Worm (Caenorhabditis elegans) whole organism, young adult: Measurements from ENCODE around the gene nsph-3.1.

Experiments used
- B0035.1 ChIP-seq: sonication (generic microtip); optimal IDR thresholded peaks from 2 replicates; lab custom pipeline; 2016; ENCODE audit warnings: missing genetic modification characterization, mild to moderate bottlenecking, missing compliant biosample characterization, missing genotype, missing genetic modification reagents
- C06A6.2 ChIP-seq: fragments of 200-800 bp; sonication (Bioruptor generic); conservative IDR thresholded peaks from 2 replicates; pipeline ENCODE4 v1.3.6; 2022; ENCODE audit warnings: missing genetic modification characterization, missing compliant biosample characterization
- F57A8.1 ChIP-seq: fragments of 200-800 bp; sonication (Bioruptor generic); optimal IDR thresholded peaks from 2 replicates; lab custom pipeline; 2018; ENCODE audit warnings: mild to moderate bottlenecking, missing genetic modification characterization, moderate library complexity, missing compliant biosample characterization
- F57C9.4 ChIP-seq: sonication (generic microtip); optimal IDR thresholded peaks from 2 replicates; lab custom pipeline; 2017; ENCODE audit warnings: mild to moderate bottlenecking, missing genetic modification characterization, missing compliant biosample characterization
- T07F8.4 ChIP-seq: sonication (generic microtip); optimal IDR thresholded peaks from 2 replicates; lab custom pipeline; 2016; ENCODE audit warnings: mild to moderate bottlenecking, missing genetic modification characterization, moderate library complexity, missing compliant biosample characterization
- T26A5.8 ChIP-seq: sonication (generic microtip); optimal IDR thresholded peaks from 2 replicates; lab custom pipeline; 2016; ENCODE audit warnings: missing genetic modification characterization, missing compliant biosample characterization
- Y53F4B.3 ChIP-seq: fragments of 200-800 bp; sonication (Bioruptor generic); IDR thresholded peaks from 2 replicates; pipeline ENCODE4 v1.3.6; 2022; ENCODE audit warnings: missing genetic modification reagents, missing genetic modification characterization, missing compliant biosample characterization
- ZK185.1 ChIP-seq: sonication (generic microtip); optimal IDR thresholded peaks from 2 replicates; lab custom pipeline; 2016; ENCODE audit warnings: mild to moderate bottlenecking, missing genetic modification characterization, missing compliant biosample characterization; ENCODE audit not compliant: poor library complexity, severe bottlenecking
- ama-1 ChIP-seq, 3 experiments: fragments of 150-350 bp in 1 of 3; sonication (generic microtip) in 2 of 3; optimal IDR thresholded peaks; 2 replicates each; lab custom pipeline; 2014 to 2018; ENCODE audit warnings: missing biosample characterization in 2 of 3, missing genetic modification characterization in 2 of 3, missing genetic modification reagents in 2 of 3
- athp-1 ChIP-seq: sonication (generic microtip); optimal IDR thresholded peaks from 2 replicates; lab custom pipeline; 2017; ENCODE audit warnings: mild to moderate bottlenecking, missing genetic modification characterization, missing compliant biosample characterization
- ceh-100 ChIP-seq: fragments of 200-800 bp; sonication (Bioruptor generic); IDR thresholded peaks from 2 replicates; pipeline ENCODE4 v1.3.6; 2022; ENCODE audit warnings: missing genetic modification reagents, missing genetic modification characterization, missing compliant biosample characterization
- chd-7 ChIP-seq: sonication (generic microtip); optimal IDR thresholded peaks from 2 replicates; lab custom pipeline; 2016; ENCODE audit warnings: mild to moderate bottlenecking, missing genetic modification characterization, moderate library complexity, missing compliant biosample characterization
- egl-44 ChIP-seq: fragments of 200-800 bp; sonication (Bioruptor generic); IDR thresholded peaks from 2 replicates; pipeline ENCODE4 v1.3.6; 2022; ENCODE audit warnings: missing genetic modification reagents, missing genetic modification characterization, missing compliant biosample characterization
- egrh-3 ChIP-seq: fragments of 200-800 bp; sonication (Bioruptor generic); IDR thresholded peaks from 2 replicates; pipeline ENCODE4 v1.3.6; 2022; ENCODE audit warnings: missing genetic modification reagents, missing genetic modification characterization, missing compliant biosample characterization
- hlh-26 ChIP-seq: fragments of 200-800 bp; sonication (Bioruptor generic); conservative IDR thresholded peaks from 2 replicates; pipeline ENCODE4 v1.3.6; 2022; ENCODE audit warnings: missing genetic modification reagents, missing genetic modification characterization, missing compliant biosample characterization
- hmg-1.2 ChIP-seq: fragments of 200-800 bp; sonication (Bioruptor generic); IDR thresholded peaks from 2 replicates; pipeline ENCODE4 v1.3.6; 2022; ENCODE audit warnings: missing genetic modification reagents, missing genetic modification characterization, missing compliant biosample characterization
- let-607 ChIP-seq, 2 experiments: fragments of 200-800 bp in 1 of 2; sonication (Bioruptor generic) in 1 of 2; sonication (generic microtip) in 1 of 2; optimal IDR thresholded peaks; 2 replicates each; lab custom pipeline; 2016 to 2018; ENCODE audit warnings: mild to moderate bottlenecking in 2 of 2, missing compliant biosample characterization in 2 of 2, missing genetic modification characterization in 2 of 2, moderate library complexity in 2 of 2, missing genotype in 1 of 2
- lin-54 ChIP-seq: fragments of 200-800 bp; sonication (Bioruptor generic); optimal IDR thresholded peaks from 2 replicates; lab custom pipeline; 2018; ENCODE audit warnings: mild to moderate bottlenecking, missing genetic modification characterization, missing compliant biosample characterization
- lsl-1 ChIP-seq: fragments of 200-800 bp; sonication (Bioruptor generic); optimal IDR thresholded peaks from 2 replicates; lab custom pipeline; 2018; ENCODE audit warnings: mild to moderate bottlenecking, missing genetic modification characterization, moderate library complexity, missing compliant biosample characterization
- madf-10 ChIP-seq: sonication (generic microtip); optimal IDR thresholded peaks from 2 replicates; lab custom pipeline; 2016; ENCODE audit warnings: mild to moderate bottlenecking, missing genetic modification characterization, missing compliant biosample characterization
- madf-6 ChIP-seq: fragments of 200-800 bp; sonication (Bioruptor generic); IDR thresholded peaks from 2 replicates; pipeline ENCODE4 v1.3.6; 2022; ENCODE audit warnings: missing genetic modification reagents, missing genetic modification characterization, missing compliant biosample characterization
- mes-4 ChIP-seq: sonication (generic microtip); optimal IDR thresholded peaks from 2 replicates; lab custom pipeline; 2016; ENCODE audit warnings: missing genotype, missing genetic modification characterization, missing compliant biosample characterization
- nhr-120 ChIP-seq: fragments of 200-800 bp; sonication (Bioruptor generic); IDR thresholded peaks from 2 replicates; pipeline ENCODE4 v1.3.6; 2022; ENCODE audit warnings: missing genetic modification characterization, missing compliant biosample characterization
- nhr-80 ChIP-seq: sonication (generic microtip); optimal IDR thresholded peaks from 2 replicates; lab custom pipeline; 2016; ENCODE audit warnings: missing genetic modification characterization, missing compliant biosample characterization
- pbrm-1 ChIP-seq: fragments of 200-800 bp; sonication (Bioruptor generic); IDR thresholded peaks from 2 replicates; pipeline ENCODE4 v1.3.6; 2022; ENCODE audit warnings: missing genetic modification reagents, missing genetic modification characterization, missing compliant biosample characterization
- repo-1 ChIP-seq: sonication (generic microtip); optimal IDR thresholded peaks from 2 replicates; lab custom pipeline; 2017; ENCODE audit warnings: mild to moderate bottlenecking, missing genetic modification characterization, missing compliant biosample characterization
- sdz-38 ChIP-seq: sonication (generic microtip); optimal IDR thresholded peaks from 2 replicates; lab custom pipeline; 2016; ENCODE audit warnings: missing genotype, missing genetic modification characterization, missing compliant biosample characterization
- snpc-4 ChIP-seq, 5 experiments: fragments of 150-350 bp in 1 of 5; sonication (generic microtip) in 4 of 5; optimal IDR thresholded peaks; 2 replicates each; lab custom pipeline; 2014 to 2018; ENCODE audit warnings: missing genetic modification characterization in 5 of 5, missing biosample characterization in 3 of 5, antibody characterized with exemption in 2 of 5, mild to moderate bottlenecking in 2 of 5, missing compliant biosample characterization in 2 of 5, missing genotype in 2 of 5, moderate library complexity in 2 of 5, missing genetic modification reagents in 1 of 5
- sptf-2 ChIP-seq: fragments of 200-800 bp; sonication (Bioruptor generic); optimal IDR thresholded peaks from 2 replicates; lab custom pipeline; 2018; ENCODE audit warnings: mild to moderate bottlenecking, missing genetic modification characterization, missing compliant biosample characterization
- tlf-1 ChIP-seq: fragments of 200-800 bp; sonication (Bioruptor generic); optimal IDR thresholded peaks from 2 replicates; lab custom pipeline; 2018; ENCODE audit warnings: mild to moderate bottlenecking, missing genetic modification characterization, missing compliant biosample characterization
- zfh-2 ChIP-seq: fragments of 200-800 bp; sonication (Bioruptor generic); conservative IDR thresholded peaks from 2 replicates; pipeline ENCODE4 v1.3.6; 2022; ENCODE audit warnings: missing genetic modification reagents, missing genetic modification characterization, missing compliant biosample characterization
- zim-3 ChIP-seq: sonication (generic microtip); optimal IDR thresholded peaks from 2 replicates; lab custom pipeline; 2017; ENCODE audit warnings: mild to moderate bottlenecking, missing genetic modification characterization, moderate library complexity, missing compliant biosample characterization
- ztf-6 ChIP-seq: fragments of 200-800 bp; sonication (Bioruptor generic); IDR thresholded peaks from 2 replicates; pipeline ENCODE4 v1.3.6; 2022; ENCODE audit warnings: missing genetic modification reagents, missing genetic modification characterization, missing compliant biosample characterization

Gene nsph-3.1

ce11 chrIV:10904282-10904681 is 45.3 kb upstream of the nsph-3.1 start, which contains the start of gene ZK596.3:
ZK596.3 (minus strand) TSS chrIV:10904382.
- no peak for TF ChIP-seq lin-54 (GFP tag; lab: Kevin White, UChicago)
- TF ChIP-seq B0035.1 (tag; lab: Kevin White, UChicago), result no peak
- TF ChIP-seq Y53F4B.3 (GFP tag; lab: Robert Waterston, UW), result no peak
- no peak for TF ChIP-seq C06A6.2 (GFP tag; lab: Robert Waterston, UW)
- TF ChIP-seq sptf-2 (GFP tag; lab: Kevin White, UChicago), result no peak
- no peak for TF ChIP-seq F57A8.1
- no peak for TF ChIP-seq tlf-1 (GFP tag; lab: Kevin White, UChicago)

ce11 chrIV:10909206-10909605 is 40.4 kb upstream of the nsph-3.1 start, which contains the start of gene ZK596.2:
ZK596.2 (minus strand) TSS chrIV:10909306.
- no peak for TF ChIP-seq athp-1 (tag; lab: Kevin White, UChicago)
- no peak for TF ChIP-seq F57C9.4 (tag; lab: Kevin White, UChicago)
- no peak for TF ChIP-seq snpc-4 (GFP tag; optimal IDR thresholded peaks at IDR 0.05; lab: Kevin White, UChicago)
- no peak for TF ChIP-seq snpc-4 (tag; optimal IDR thresholded peaks at IDR 0.05; lab: Kevin White, UChicago)
- TF ChIP-seq nhr-120, result no peak
- no peak for TF ChIP-seq lsl-1 (GFP tag; lab: Kevin White, UChicago)
- TF ChIP-seq ama-1 (optimal IDR thresholded peaks at IDR 0.05; lab: Kevin White, UChicago), result no peak
- TF ChIP-seq ama-1 (GFP tag; optimal IDR thresholded peaks at IDR 0.05; lab: Kevin White, UChicago), result no peak
- TF ChIP-seq chd-7 (tag; lab: Kevin White, UChicago), result no peak
- TF ChIP-seq ztf-6, result no peak
- no peak for TF ChIP-seq sdz-38 (tag; lab: Kevin White, UChicago)
- no peak for TF ChIP-seq egrh-3 (GFP tag; lab: Robert Waterston, UW)
- TF ChIP-seq mes-4 (tag; lab: Kevin White, UChicago), result no peak
- TF ChIP-seq T26A5.8 (tag; lab: Kevin White, UChicago), result no peak
- TF ChIP-seq zim-3 (tag; lab: Kevin White, UChicago), result no peak
- TF ChIP-seq ZK185.1 (tag; lab: Kevin White, UChicago), result no peak
- TF ChIP-seq T07F8.4 (tag; lab: Kevin White, UChicago), result no peak
- no peak for TF ChIP-seq madf-10 (tag; lab: Kevin White, UChicago)

ce11 chrIV:10909708-10910107 is 39.9 kb upstream of the nsph-3.1 start, which contains the start of gene pyk-2:
pyk-2 (plus strand) TSS chrIV:10909913.
- no peak for TF ChIP-seq snpc-4 (GFP tag; optimal IDR thresholded peaks at IDR 0.05; lab: Kevin White, UChicago)
- TF ChIP-seq snpc-4 (tag; optimal IDR thresholded peaks at IDR 0.05; lab: Kevin White, UChicago), result no peak
- no peak for TF ChIP-seq ztf-6
- no peak for TF ChIP-seq hlh-26
- no peak for TF ChIP-seq lin-54 (GFP tag; lab: Kevin White, UChicago)
- TF ChIP-seq tlf-1 (GFP tag; lab: Kevin White, UChicago), result no peak
- peak; percentile 91 for TF ChIP-seq nhr-80 (tag; lab: Kevin White, UChicago)
- TF ChIP-seq madf-10 (tag; lab: Kevin White, UChicago), result no peak
- TF ChIP-seq ceh-100, result no peak
- TF ChIP-seq hmg-1.2 (GFP tag; lab: Robert Waterston, UW), result peak; percentile 62
- TF ChIP-seq egrh-3 (GFP tag; lab: Robert Waterston, UW), result no peak
- no peak for TF ChIP-seq mes-4 (tag; lab: Kevin White, UChicago)
- TF ChIP-seq zfh-2 (GFP tag; lab: Robert Waterston, UW), result no peak
- no peak for TF ChIP-seq egl-44 (GFP tag; lab: Robert Waterston, UW)
- no peak for TF ChIP-seq pbrm-1 (GFP tag; lab: Robert Waterston, UW)
- TF ChIP-seq madf-6, result no peak

- TF ChIP-seq let-607 (tag; optimal IDR thresholded peaks at IDR 0.05; lab: Kevin White, UChicago) (no peak), repo-1 (tag; lab: Kevin White, UChicago) (peak; percentile 59)
Measured at ce11 chrIV:10913081-10913480, 36.5 kb upstream of the nsph-3.1 start, which contains the start of gene ZK593.2. ZK593.2 (plus strand) TSS chrIV:10913381.
